Worm (Caenorhabditis elegans) whole organism, mixed stage, embryonic: ENCODE results near the gene eelo-1.

ENCODE experiments used
- elt-1 ChIP-seq: sonication (generic microtip); optimal IDR thresholded peaks from 2 replicates; lab custom pipeline; 2017; ENCODE audit warnings: missing genetic modification characterization, mild to moderate bottlenecking, missing compliant biosample characterization, antibody characterized with exemption, moderate library complexity, borderline replicate concordance; ENCODE audit not compliant: insufficient read depth
- elt-3 ChIP-seq: fragments of 150-350 bp; optimal IDR thresholded peaks from 2 replicates; lab custom pipeline; 2014; ENCODE audit warnings: missing biosample characterization, missing genetic modification characterization
- hlh-1 ChIP-seq: fragments of 150-350 bp; optimal IDR thresholded peaks from 2 replicates; lab custom pipeline; 2014; ENCODE audit warnings: missing biosample characterization, missing genetic modification reagents, missing genetic modification characterization
- lsy-2 ChIP-seq: fragments of 150-350 bp; optimal IDR thresholded peaks from 2 replicates; lab custom pipeline; 2014; ENCODE audit warnings: missing biosample characterization, missing genetic modification characterization
- mab-5 ChIP-seq: fragments of 150-350 bp; optimal IDR thresholded peaks from 2 replicates; lab custom pipeline; 2014; ENCODE audit warnings: missing biosample characterization, missing genetic modification characterization
- nhr-12 ChIP-seq: fragments of 150-350 bp; optimal IDR thresholded peaks from 2 replicates; lab custom pipeline; 2014; ENCODE audit warnings: missing biosample characterization, missing genetic modification characterization
- nhr-2 ChIP-seq: fragments of 150-350 bp; optimal IDR thresholded peaks from 2 replicates; lab custom pipeline; 2014; ENCODE audit warnings: missing biosample characterization, missing genetic modification characterization
- nhr-237 ChIP-seq: fragments of 150-350 bp; optimal IDR thresholded peaks from 2 replicates; lab custom pipeline; 2014; ENCODE audit warnings: missing biosample characterization, missing genetic modification characterization
- nhr-76 ChIP-seq: sonication (generic microtip); optimal IDR thresholded peaks from 2 replicates; lab custom pipeline; 2017; ENCODE audit warnings: missing biosample characterization, missing genetic modification characterization
- sptf-1 ChIP-seq: sonication (generic microtip); optimal IDR thresholded peaks from 2 replicates; lab custom pipeline; 2017; ENCODE audit warnings: mild to moderate bottlenecking, missing genetic modification characterization, moderate library complexity, missing compliant biosample characterization
- unc-120 ChIP-seq: sonication (generic microtip); optimal IDR thresholded peaks from 2 replicates; lab custom pipeline; 2017; ENCODE audit warnings: missing genetic modification characterization, missing compliant biosample characterization; ENCODE audit not compliant: poor library complexity, severe bottlenecking
- unc-39 ChIP-seq: fragments of 150-350 bp; optimal IDR thresholded peaks from 2 replicates; lab custom pipeline; 2014; ENCODE audit warnings: missing biosample characterization, missing genetic modification characterization

DNA sequence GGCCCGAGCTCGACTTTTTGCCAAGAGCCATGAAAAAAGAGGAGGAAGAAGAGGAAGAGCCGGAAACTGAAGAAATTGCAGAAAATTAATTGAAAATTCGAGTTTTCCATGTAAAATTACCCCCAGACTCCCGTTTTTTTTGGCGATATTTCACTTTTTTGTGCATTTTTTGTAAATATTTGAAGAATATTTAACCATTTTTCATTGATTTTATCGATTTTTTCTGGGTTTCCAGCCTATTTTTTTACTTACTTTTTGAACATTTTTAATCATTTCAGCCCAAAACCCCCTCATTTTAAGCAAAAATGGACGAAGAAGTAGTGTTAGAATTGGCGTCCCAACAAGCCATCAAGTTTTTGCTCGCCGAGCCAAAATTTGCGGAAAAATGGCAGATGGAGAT is 18.1 kb upstream of the eelo-1 start, which contains the start of gene Y22D7AL.7:
- TF ChIP-seq nhr-237 (tag; lab: Kevin White, UChicago) (no peak), sptf-1 (tag; lab: Kevin White, UChicago) (no peak), mab-5 (tag; lab: Kevin White, UChicago) (no peak), hlh-1 (tag; lab: Kevin White, UChicago) (no peak), nhr-12 (tag; lab: Kevin White, UChicago) (no peak), elt-1 (tag; lab: Kevin White, UChicago) (no peak), unc-39 (tag; lab: Kevin White, UChicago) (no peak), nhr-2 (tag; lab: Kevin White, UChicago) (no peak), elt-3 (tag; lab: Kevin White, UChicago) (no peak), lsy-2 (tag; lab: Kevin White, UChicago) (no peak), unc-120 (no peak), nhr-76 (tag; lab: Kevin White, UChicago) (no peak)
